Worm (Caenorhabditis elegans) whole organism, young adult: ENCODE results near the gene Y57E12B.1.

Experiments
- dpl-1 ChIP-seq: fragments of 150-350 bp; optimal IDR thresholded peaks from 2 replicates; lab custom pipeline; 2014; ENCODE audit warnings: missing biosample characterization, missing genetic modification reagents, missing genetic modification characterization
- mxl-1 ChIP-seq: sonication (generic microtip); optimal IDR thresholded peaks from 2 replicates; lab custom pipeline; 2016; ENCODE audit warnings: missing genetic modification characterization, missing compliant biosample characterization
- unc-130 ChIP-seq: sonication (generic microtip); optimal IDR thresholded peaks from 2 replicates; lab custom pipeline; 2016; ENCODE audit warnings: missing genetic modification reagents, missing genetic modification characterization, missing compliant biosample characterization

- TF ChIP-seq unc-130 (no peak), mxl-1 (tag; lab: Kevin White, UChicago) (no peak), dpl-1 (no peak)
These were observed 41.9 kb upstream of the Y57E12B.1 start for ce11 chrV:6906435-6906834.
